Worm (Caenorhabditis elegans): ENCODE results near the gene swsn-3.
A peak's percentile ranks its signal among the peaks of the same experiment; 100 is the strongest.

The swsn-3 gene

DNA sequence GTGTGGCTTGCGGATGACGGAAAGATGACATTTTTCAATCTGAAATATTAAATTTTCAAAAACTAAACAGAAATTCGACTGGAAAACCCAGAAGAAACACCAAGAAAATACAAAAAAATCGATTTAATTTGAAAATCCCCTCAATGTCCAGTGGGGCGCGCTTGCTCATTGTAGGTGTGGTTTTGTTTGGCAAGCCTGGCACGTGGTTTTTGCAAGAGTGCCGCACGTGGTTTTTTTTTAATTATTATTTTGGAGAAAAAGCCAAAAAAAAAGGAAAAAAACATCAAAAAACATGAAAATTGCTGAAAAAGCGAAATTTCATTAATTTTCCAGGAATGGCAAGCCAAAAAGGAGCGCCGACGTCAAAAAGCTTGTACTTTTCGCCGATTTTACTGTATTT lies at the start of gene swsn-3 (continued):
- TF ChIP-seq fkh-4 (tag; optimal IDR thresholded peaks at IDR 0.05; ENCODE audit: borderline replicate concordance) (peak; percentile 44), nhr-12 (tag; optimal IDR thresholded peaks at IDR 0.05) (no peak), mep-1 (tag; optimal IDR thresholded peaks at IDR 0.05) (peak; percentile 92), unc-86 (tag; optimal IDR thresholded peaks at IDR 0.05) (peak; percentile 87), sup-37 (GFP tag; optimal IDR thresholded peaks at IDR 0.05) (peak; percentile 34), fos-1 (tag; optimal IDR thresholded peaks at IDR 0.05) (peak; percentile 59), sox-4 (tag; optimal IDR thresholded peaks at IDR 0.05) (peak; percentile 83), tbx-2 (tag; optimal IDR thresholded peaks at IDR 0.05) (peak; percentile 89), efl-3 (GFP tag; optimal IDR thresholded peaks at IDR 0.05) (no peak), nhr-20 (tag; optimal IDR thresholded peaks at IDR 0.05) (peak; percentile 86), xbp-1 (tag; optimal IDR thresholded peaks at IDR 0.05) (peak; percentile 88), ceh-63 (GFP tag; optimal IDR thresholded peaks at IDR 0.05) (no peak), jun-1 (tag; optimal IDR thresholded peaks at IDR 0.05) (peak; percentile 78), nhr-77 (tag; optimal IDR thresholded peaks at IDR 0.05) (peak; percentile 73), nhr-85 (tag) (peak; percentile 94), zag-1 (tag; optimal IDR thresholded peaks at IDR 0.05) (peak; percentile 16), egl-13 (tag; optimal IDR thresholded peaks at IDR 0.05) (peak; percentile 70), sptf-1 (tag; optimal IDR thresholded peaks at IDR 0.05) (no peak), nhr-47 (tag; optimal IDR thresholded peaks at IDR 0.05) (peak; percentile 92), aly-2 (tag; optimal IDR thresholded peaks at IDR 0.05) (peak; percentile 48), elt-3 (tag; optimal IDR thresholded peaks at IDR 0.05) (peak in 2 of 6 experiments; percentile 33 to 83), mab-9 (GFP tag; IDR thresholded peaks at IDR 0.05) (no peak)

DNA sequence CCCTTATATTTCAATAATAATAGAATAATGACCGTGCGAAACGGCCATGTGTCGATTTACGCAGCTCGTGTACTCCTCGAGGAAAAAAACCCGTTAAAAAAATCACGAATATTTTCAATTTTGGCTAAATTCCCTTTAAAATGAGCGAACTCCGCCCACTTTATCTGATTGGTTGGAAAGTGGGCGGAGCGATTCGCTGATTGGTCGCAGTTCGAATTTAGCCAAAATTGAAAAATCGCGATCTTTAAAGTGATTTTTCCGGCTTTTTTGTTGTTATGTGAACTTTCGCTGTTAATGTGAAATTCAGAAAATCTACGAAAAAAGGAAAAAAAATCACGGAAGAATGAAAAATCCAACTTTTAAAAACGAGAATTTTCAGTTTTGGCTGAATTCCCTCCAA lies 49.4 kb upstream of the swsn-3 start:
- TF ChIP-seq hpl-2 (GFP tag; optimal IDR thresholded peaks at IDR 0.05) (no peak), nhr-28 (tag; optimal IDR thresholded peaks at IDR 0.05) (no peak)

DNA sequence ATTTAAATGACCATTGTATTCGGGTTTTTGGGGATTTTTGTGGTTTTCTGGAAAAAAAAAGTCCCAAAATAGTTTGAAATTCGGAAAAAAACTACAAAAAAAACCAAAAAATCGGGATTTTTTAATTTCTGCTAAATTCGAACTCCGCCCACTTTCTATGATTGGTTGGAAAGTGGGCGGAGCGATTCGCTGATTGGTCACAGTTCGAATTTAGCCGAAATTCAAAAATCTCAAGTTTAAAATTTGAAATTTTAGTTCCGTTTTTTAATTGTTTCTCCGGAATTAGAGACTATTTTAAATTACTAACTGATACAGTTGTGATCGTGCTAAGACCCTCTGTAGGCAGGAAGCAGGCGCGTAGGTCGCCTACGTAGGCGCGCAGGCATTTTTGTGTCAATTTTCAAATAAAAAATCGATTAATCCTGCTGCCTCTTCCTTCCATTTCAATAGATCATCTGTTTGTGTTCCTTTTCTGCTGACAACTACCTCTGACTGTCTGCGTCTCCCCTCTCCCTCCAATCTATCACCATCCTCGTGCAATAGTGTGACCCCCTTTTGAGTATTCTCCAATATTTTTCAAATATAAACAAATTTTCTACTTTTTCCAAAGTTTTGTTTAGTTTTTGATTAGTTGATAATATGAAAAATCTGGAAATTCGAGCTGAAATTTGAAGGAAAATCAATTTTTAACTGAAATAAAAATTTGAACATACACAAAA lies 47.9 kb upstream of the swsn-3 start:
- TF ChIP-seq blmp-1 (tag; optimal IDR thresholded peaks at IDR 0.05) (peak; percentile 7), ztf-4 (tag; optimal IDR thresholded peaks at IDR 0.05) (no peak), C16A3.4 (tag; optimal IDR thresholded peaks at IDR 0.05) (no peak), lir-3 (tag; optimal IDR thresholded peaks at IDR 0.05; ENCODE audit: poor library complexity) (no peak), dpl-1 (GFP tag; optimal IDR thresholded peaks at IDR 0.05) (peak in 1 of 3 experiments; percentile 11), tbx-2 (tag; optimal IDR thresholded peaks at IDR 0.05) (no peak), snu-23 (GFP tag; optimal IDR thresholded peaks at IDR 0.05) (no peak), efl-1 (optimal IDR thresholded peaks at IDR 0.05) (peak in 1 of 2 experiments; percentile 11), efl-1 (GFP tag; optimal IDR thresholded peaks at IDR 0.05 in 1 of 2) (peak in 1 of 2 experiments; percentile 88)

DNA sequence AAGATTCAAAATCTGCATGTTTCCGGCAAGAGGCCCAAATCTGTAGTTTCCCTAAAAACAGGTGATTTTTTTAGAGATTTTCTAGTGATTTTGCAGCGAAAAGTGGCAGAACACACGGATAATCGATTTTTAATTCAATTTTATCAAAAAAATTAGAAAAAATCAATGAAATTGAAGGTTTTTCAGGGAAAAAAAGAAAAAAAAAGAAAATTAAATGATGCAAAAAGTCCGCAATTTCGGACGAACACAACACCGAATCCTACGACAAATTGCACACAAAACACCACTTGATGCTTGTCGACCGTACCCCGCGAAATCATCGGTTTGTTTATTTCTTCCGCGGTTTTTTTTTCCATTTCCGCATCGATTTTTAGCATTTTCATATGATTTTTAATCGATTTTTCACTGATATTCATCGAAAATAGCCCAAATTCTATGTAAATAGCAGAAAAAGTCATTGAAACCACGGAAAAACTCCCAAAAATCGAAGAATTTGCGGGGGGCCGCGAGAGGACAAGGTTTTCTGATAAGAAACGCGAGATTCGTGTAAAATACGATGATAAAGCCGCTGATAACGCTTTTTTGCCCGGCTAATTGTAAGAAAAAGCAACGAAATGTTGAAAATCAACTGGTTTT lies 46.6 kb upstream of the swsn-3 start, which contains the start of gene tufm-1:
Gene tufm-1, minus strand, starts transcription at position 51 of the 636 bp plus-strand sequence.
- TF ChIP-seq unc-62 (GFP tag; optimal IDR thresholded peaks at IDR 0.05) (no peak), nhr-90 (tag; optimal IDR thresholded peaks at IDR 0.05; ENCODE audit: poor library complexity) (no peak), jun-1 (tag; optimal IDR thresholded peaks at IDR 0.05) (peak; percentile 47), tbx-2 (tag; optimal IDR thresholded peaks at IDR 0.05) (peak; percentile 57), pag-3 (tag; optimal IDR thresholded peaks at IDR 0.05; ENCODE audit: borderline replicate concordance, insufficient read depth) (no peak), C04F5.9 (tag; optimal IDR thresholded peaks at IDR 0.05) (no peak), nhr-237 (tag; optimal IDR thresholded peaks at IDR 0.05) (no peak), nhr-84 (tag; optimal IDR thresholded peaks at IDR 0.05) (no peak), mab-9 (GFP tag; IDR thresholded peaks at IDR 0.05) (no peak), lin-35 (GFP tag; optimal IDR thresholded peaks at IDR 0.05) (peak; percentile 74 to 78), ces-1 (GFP tag; optimal IDR thresholded peaks at IDR 0.05) (no peak), nhr-12 (tag; optimal IDR thresholded peaks at IDR 0.05) (no peak), sptf-1 (tag; optimal IDR thresholded peaks at IDR 0.05) (no peak), ceh-8 (GFP tag; optimal IDR thresholded peaks at IDR 0.05) (no peak), C16A3.4 (tag; optimal IDR thresholded peaks at IDR 0.05) (peak; percentile 47), fkh-10 (GFP tag; optimal IDR thresholded peaks at IDR 0.05) (no peak), nhr-20 (tag; optimal IDR thresholded peaks at IDR 0.05) (no peak), rnt-1 (tag; optimal IDR thresholded peaks at IDR 0.05) (no peak), xbp-1 (tag; optimal IDR thresholded peaks at IDR 0.05) (peak; percentile 34), mdl-1 (tag; optimal IDR thresholded peaks at IDR 0.05) (peak in 1 of 2 experiments; percentile 26), aha-1 (tag; optimal IDR thresholded peaks at IDR 0.05) (no peak), zip-4 (GFP tag; optimal IDR thresholded peaks at IDR 0.05) (no peak), dpl-1 (GFP tag; optimal IDR thresholded peaks at IDR 0.05) (peak; percentile 62 to 74 (median 65))
